5 worm cellular contexts compared by ENCODE assay signal in genomic region chrIV:13504065-13504464, ce11.
A peak's percentile ranks its signal among the peaks of the same experiment; 100 is the strongest.
TF ChIP-seq lines count a peak whose summit lies in the region.
"Not testable (repeated sequence)": the region's sequence is repeated elsewhere in the genome, so short reads cannot be mapped to it uniquely, and the experiment has no call there.

No protein-coding gene starts in this region.

TF ChIP-seq in whole organism, L4 larva, 104 proteins besides CTCF, POLR2A, EP300 and RAD21:
- TF ChIP-seq lim-7 (GFP tag; IDR thresholded peaks at IDR 0.05; lab: Robert Waterston, UW) (0 out of 2 replicates have a peak, but pooled peaks have one; percentile 30), pha-4 (GFP tag; IDR thresholded peaks at IDR 0.05; lab: Robert Waterston, UW) (peak; percentile 36; the same call in 1 of the 2 replicates), snpc-1.2 (GFP tag; IDR thresholded peaks at IDR 0.05; lab: Robert Waterston, UW) (peak; percentile 47; the same call in 1 of the 2 replicates), lin-38 (GFP tag; IDR thresholded peaks at IDR 0.05; lab: Robert Waterston, UW) (peak; percentile 56), ctbp-1 (GFP tag; IDR thresholded peaks at IDR 0.05; lab: Robert Waterston, UW) (0 out of 2 replicates have a peak, but pooled peaks have one; percentile 11), egl-43 (GFP tag; IDR thresholded peaks at IDR 0.05; lab: Robert Waterston, UW) (0 out of 2 replicates have a peak, but pooled peaks have one; percentile 10)
- TF ChIP-seq pha-4 (tag; optimal IDR thresholded peaks at IDR 0.05; lab: Kevin White, UChicago) = not testable (repeated sequence)
TF ChIP-seq in whole organism, L4 larva: peak in this region for 6; not testable (repeated sequence) for 98.

TF ChIP-seq in whole organism, early embryonic, 17 proteins besides CTCF, POLR2A, EP300 and RAD21:
- TF ChIP-seq flt-1 (GFP tag; IDR thresholded peaks at IDR 0.05; lab: Robert Waterston, UW) (peak; percentile 59), scrt-1 (GFP tag; IDR thresholded peaks at IDR 0.05; lab: Robert Waterston, UW) (0 out of 2 replicates have a peak, but pooled peaks have one; percentile 14), pes-1 (GFP tag; IDR thresholded peaks at IDR 0.05; lab: Robert Waterston, UW) (peak; percentile 63)

TF ChIP-seq in whole organism, late embryonic, 69 proteins besides CTCF, POLR2A, EP300 and RAD21:
- TF ChIP-seq unc-3 (GFP tag; conservative IDR thresholded peaks at IDR 0.05; lab: Robert Waterston, UW) = 0 out of 2 replicates have a peak, but pooled peaks have one; percentile 19
- TF ChIP-seq unc-3 (tag; optimal IDR thresholded peaks at IDR 0.05; lab: Kevin White, UChicago) = not testable (repeated sequence)

TF ChIP-seq in whole organism, midembryonic, 9 proteins besides CTCF, POLR2A, EP300 and RAD21:
- TF ChIP-seq ztf-23 (GFP tag; IDR thresholded peaks at IDR 0.05; lab: Robert Waterston, UW) (0 out of 2 replicates have a peak, but pooled peaks have one; percentile 37), flt-1 (GFP tag; IDR thresholded peaks at IDR 0.05; lab: Robert Waterston, UW) (peak; percentile 67), ref-1 (GFP tag; conservative IDR thresholded peaks at IDR 0.05; lab: Robert Waterston, UW) (0 out of 2 replicates have a peak, but pooled peaks have one; percentile 17), T22C8.4 (GFP tag; IDR thresholded peaks at IDR 0.05; lab: Robert Waterston, UW) (peak; percentile 66), tab-1 (GFP tag; IDR thresholded peaks at IDR 0.05; lab: Robert Waterston, UW) (0 out of 2 replicates have a peak, but pooled peaks have one; percentile 53)

TF ChIP-seq in whole organism, young adult, 124 proteins besides CTCF, POLR2A, EP300 and RAD21:
- peak; percentile 24; the same call in 1 of the 2 replicates for TF ChIP-seq hmg-1.2 (GFP tag; IDR thresholded peaks at IDR 0.05; lab: Robert Waterston, UW)
- TF ChIP-seq madf-6 (GFP tag; IDR thresholded peaks at IDR 0.05; lab: Robert Waterston, UW) = peak; percentile 8; the same call in 1 of the 2 replicates
- peak; percentile 54; the same call in 1 of the 2 replicates for TF ChIP-seq lin-26 (GFP tag; IDR thresholded peaks at IDR 0.05; lab: Robert Waterston, UW)
- TF ChIP-seq attf-6 (GFP tag; IDR thresholded peaks at IDR 0.05; lab: Robert Waterston, UW) = 0 out of 2 replicates have a peak, but pooled peaks have one; percentile 8
- TF ChIP-seq B0261.1 (tag; optimal IDR thresholded peaks at IDR 0.05; lab: Kevin White, UChicago) = peak; percentile 33
- not testable (repeated sequence) for TF ChIP-seq rpc-1 (optimal IDR thresholded peaks at IDR 0.05; lab: Kevin White, UChicago)
- peak; percentile 46 for TF ChIP-seq rpc-1 (tag; optimal IDR thresholded peaks at IDR 0.05; lab: Kevin White, UChicago)
- TF ChIP-seq tbp1 (GFP tag; optimal IDR thresholded peaks at IDR 0.05; lab: Kevin White, UChicago) = peak; percentile 65
